Worm (Caenorhabditis elegans): Measurements from ENCODE around the gene scav-3.

ce11 chrIII:12453785-12454184 lies 2.9 kb downstream of the scav-3 start:
- TF ChIP-seq sox-2 (GFP tag; IDR thresholded peaks at IDR 0.05) = no peak
- TF ChIP-seq nhr-11 (tag; optimal IDR thresholded peaks at IDR 0.05) = no peak
- no peak for TF ChIP-seq ceh-45 (GFP tag; IDR thresholded peaks at IDR 0.05)
- TF ChIP-seq hlh-30 (tag; optimal IDR thresholded peaks at IDR 0.05; ENCODE audit: insufficient read depth) = no peak
- TF ChIP-seq pag-3 (tag; optimal IDR thresholded peaks at IDR 0.05; ENCODE audit: borderline replicate concordance) = no peak
- TF ChIP-seq che-1 (tag; optimal IDR thresholded peaks at IDR 0.05) = no peak
- TF ChIP-seq tbx-2 (tag; optimal IDR thresholded peaks at IDR 0.05) = no peak
